Worm (Caenorhabditis elegans) whole organism, young adult: ENCODE data around the gene fbxa-19.

ENCODE experiments used
- dpff-1 ChIP-seq: sonication (generic microtip); optimal IDR thresholded peaks from 2 replicates; lab custom pipeline; 2017; ENCODE audit warnings: mild to moderate bottlenecking, missing genetic modification characterization, missing compliant biosample characterization
- hlh-26 ChIP-seq: fragments of 200-800 bp; sonication (Bioruptor generic); conservative IDR thresholded peaks from 2 replicates; pipeline ENCODE4 v1.3.6; 2022; ENCODE audit warnings: missing genetic modification reagents, missing genetic modification characterization, missing compliant biosample characterization
- pha-4 ChIP-seq: fragments of 150-350 bp; sonication (generic microtip); optimal IDR thresholded peaks from 2 replicates; lab custom pipeline; 2014; ENCODE audit warnings: missing biosample characterization, missing genetic modification reagents, missing genetic modification characterization
- unc-62 ChIP-seq: fragments of 150-350 bp; optimal IDR thresholded peaks from 2 replicates; lab custom pipeline; 2014; ENCODE audit warnings: missing biosample characterization, missing genetic modification reagents, missing genetic modification characterization

DNA sequence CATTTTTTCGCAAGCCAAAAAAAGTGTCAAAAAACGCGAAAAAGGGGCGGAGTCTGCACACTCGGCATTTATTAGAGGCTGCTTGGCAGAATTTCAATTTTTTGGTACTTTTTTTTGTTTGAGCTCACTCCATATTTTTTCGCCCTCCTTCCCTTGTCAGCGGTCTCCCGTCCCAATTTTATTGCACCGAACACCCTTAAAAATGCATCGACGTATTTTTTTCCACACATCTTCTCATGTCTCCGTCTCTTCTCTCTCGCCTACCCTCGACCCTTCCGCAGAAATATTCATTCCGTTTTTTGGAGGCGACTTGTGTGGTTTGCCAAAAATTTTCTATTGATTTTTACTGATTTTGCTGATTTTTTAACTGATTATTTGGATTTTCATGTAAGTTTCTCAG, 11.3 kb downstream of the fbxa-19 start, which contains the start of gene Y82E9BL.18:
- TF ChIP-seq hlh-26 (GFP tag; lab: Robert Waterston, UW) = no peak
- TF ChIP-seq pha-4 (tag; lab: Kevin White, UChicago) = no peak
- no peak for TF ChIP-seq unc-62 (GFP tag; lab: Kevin White, UChicago)
- no peak for TF ChIP-seq dpff-1 (tag; lab: Kevin White, UChicago)
